Fruit fly (Drosophila melanogaster) whole organism, embryonic: ENCODE data around the gene CG44158.

ENCODE experiments used
- ATbp ChIP-seq: fragments of 200-800 bp; sonication (Bioruptor generic); optimal IDR thresholded peaks from 2 replicates; lab custom pipeline; 2017; ENCODE audit warnings: missing biosample characterization, mild to moderate bottlenecking, missing genetic modification characterization, missing genetic modification reagents
- Ada2b ChIP-seq: fragments of 200-800 bp; sonication (Bioruptor generic); IDR thresholded peaks from 2 replicates; pipeline ENCODE4 v1.3.6; 2022; ENCODE audit warnings: missing biosample characterization, missing genetic modification characterization
- BtbVII ChIP-seq: fragments of 200-800 bp; sonication (Bioruptor generic); optimal IDR thresholded peaks from 3 replicates; lab custom pipeline; 2017; ENCODE audit warnings: missing biosample characterization, mild to moderate bottlenecking, missing genetic modification characterization
- C15 ChIP-seq: fragments of 200-800 bp; sonication (Bioruptor generic); IDR thresholded peaks from 3 replicates; pipeline ENCODE4 v1.3.6; 2022; ENCODE audit warnings: missing biosample characterization, missing genetic modification characterization
- CG10321 ChIP-seq: fragments of 200-800 bp; sonication (Bioruptor generic); IDR thresholded peaks from 2 replicates; pipeline ENCODE4 v1.3.6; 2022; ENCODE audit warnings: missing biosample characterization, missing genetic modification characterization
- CG10431 ChIP-seq: fragments of 200-800 bp; sonication (Bioruptor generic); optimal IDR thresholded peaks from 3 replicates; lab custom pipeline; 2018; ENCODE audit warnings: missing biosample characterization, mild to moderate bottlenecking, missing genetic modification characterization
- CG13296 ChIP-seq: fragments of 200-800 bp; sonication (Bioruptor generic); optimal IDR thresholded peaks from 3 replicates; lab custom pipeline; 2018; ENCODE audit warnings: missing biosample characterization, mild to moderate bottlenecking, missing genetic modification characterization
- CG14014 ChIP-seq: fragments of 200-800 bp; sonication (Bioruptor generic); IDR thresholded peaks from 2 replicates; pipeline ENCODE4 v1.3.6; 2022; ENCODE audit warnings: missing biosample characterization, missing genetic modification characterization
- CG14050 ChIP-seq: fragments of 200-800 bp; sonication (Bioruptor generic); IDR thresholded peaks from 3 replicates; pipeline ENCODE4 v1.3.6; 2022; ENCODE audit warnings: missing biosample characterization, missing genetic modification characterization
- CG17186 ChIP-seq: fragments of 200-800 bp; sonication (Bioruptor generic); optimal IDR thresholded peaks from 3 replicates; lab custom pipeline; 2017; ENCODE audit warnings: missing biosample characterization, missing genetic modification reagents, missing genetic modification characterization
- CG17912 ChIP-seq: fragments of 200-800 bp; sonication (Bioruptor generic); optimal IDR thresholded peaks from 2 replicates; lab custom pipeline; 2018; ENCODE audit warnings: missing biosample characterization, mild to moderate bottlenecking, missing genetic modification characterization
- CG18011 ChIP-seq: fragments of 200-800 bp; sonication (Bioruptor generic); optimal IDR thresholded peaks from 2 replicates; lab custom pipeline; 2017; ENCODE audit warnings: missing biosample characterization, missing genetic modification characterization, mild to moderate bottlenecking, moderate library complexity, missing genotype
- CG1832 ChIP-seq: fragments of 200-800 bp; sonication (Bioruptor generic); optimal IDR thresholded peaks from 2 replicates; lab custom pipeline; 2017; ENCODE audit warnings: missing biosample characterization, mild to moderate bottlenecking, missing genetic modification characterization, inconsistent platforms
- CG18619 ChIP-seq: fragments of 200-800 bp; sonication (Bioruptor generic); optimal IDR thresholded peaks from 3 replicates; lab custom pipeline; 2017; ENCODE audit warnings: missing biosample characterization, mild to moderate bottlenecking, missing genetic modification characterization
- CG18764 ChIP-seq: fragments of 200-800 bp; sonication (Bioruptor generic); optimal IDR thresholded peaks from 3 replicates; lab custom pipeline; 2016; ENCODE audit warnings: missing biosample characterization, missing genetic modification characterization
- CG2116 ChIP-seq: fragments of 200-800 bp; sonication (Bioruptor generic); optimal IDR thresholded peaks from 3 replicates; lab custom pipeline; 2018; ENCODE audit warnings: missing biosample characterization, mild to moderate bottlenecking, missing genetic modification characterization
- CG31388 ChIP-seq: fragments of 200-800 bp; sonication (Bioruptor generic); optimal IDR thresholded peaks from 2 replicates; lab custom pipeline; 2016; ENCODE audit warnings: missing biosample characterization, missing genetic modification characterization
- CG34422 ChIP-seq: fragments of 200-800 bp; sonication (Bioruptor generic); IDR thresholded peaks from 3 replicates; pipeline ENCODE4 v1.3.6; 2022; ENCODE audit warnings: missing biosample characterization, missing genetic modification characterization
- CG6791 ChIP-seq: fragments of 200-800 bp; sonication (Bioruptor generic); IDR thresholded peaks from 3 replicates; pipeline ENCODE4 v1.3.6; 2022; ENCODE audit warnings: missing biosample characterization, missing genetic modification characterization; ENCODE audit not compliant: partially characterized antibody
- CG7839 ChIP-seq: fragments of 200-800 bp; sonication (Bioruptor generic); optimal IDR thresholded peaks from 3 replicates; lab custom pipeline; 2018; ENCODE audit warnings: missing biosample characterization, mild to moderate bottlenecking, missing genetic modification characterization, moderate library complexity
- CG7987 ChIP-seq: fragments of 200-800 bp; sonication (Bioruptor generic); optimal IDR thresholded peaks from 2 replicates; lab custom pipeline; 2018; ENCODE audit warnings: missing biosample characterization, mild to moderate bottlenecking, missing genetic modification characterization, moderate library complexity
- CG9932 ChIP-seq: fragments of 200-800 bp; sonication (Bioruptor generic); IDR thresholded peaks from 2 replicates; pipeline ENCODE4 v1.3.6; 2022; ENCODE audit warnings: missing biosample characterization, missing genetic modification characterization
- Dfd ChIP-seq, 2 experiments: fragments of >200 bp; optimal IDR thresholded peaks; 2 replicates each; lab custom pipeline; 2017; ENCODE audit warnings: missing biosample characterization in 2 of 2, missing genetic modification characterization in 2 of 2
- E2f1 ChIP-seq: fragments of 200-800 bp; sonication (Bioruptor generic); IDR thresholded peaks from 2 replicates; pipeline ENCODE4 v1.3.6; 2022; ENCODE audit warnings: missing biosample characterization, missing genetic modification characterization
- Gsc ChIP-seq: fragments of 200-800 bp; sonication (Bioruptor generic); IDR thresholded peaks from 2 replicates; pipeline ENCODE4 v1.3.6; 2022; ENCODE audit warnings: missing biosample characterization, missing genetic modification characterization
- HLH3B ChIP-seq: fragments of 200-800 bp; sonication (Bioruptor generic); IDR thresholded peaks from 2 replicates; pipeline ENCODE4 v1.3.6; 2022; ENCODE audit warnings: missing biosample characterization, missing genetic modification characterization
- Opbp ChIP-seq: fragments of 200-800 bp; sonication (Bioruptor generic); IDR thresholded peaks from 3 replicates; pipeline ENCODE4 v1.3.6; 2022; ENCODE audit warnings: missing biosample characterization, missing genetic modification characterization; ENCODE audit not compliant: partially characterized antibody
- Ravus ChIP-seq: fragments of 200-800 bp; sonication (Bioruptor generic); IDR thresholded peaks from 2 replicates; pipeline ENCODE4 v1.3.6; 2022; ENCODE audit warnings: missing biosample characterization, missing genetic modification characterization
- Six4 ChIP-seq: fragments of 200-800 bp; sonication (Bioruptor generic); optimal IDR thresholded peaks from 2 replicates; lab custom pipeline; 2016; ENCODE audit warnings: missing biosample characterization, missing genetic modification characterization
- ase ChIP-seq: fragments of 200-800 bp; sonication (Bioruptor generic); IDR thresholded peaks from 3 replicates; pipeline ENCODE4 v1.3.6; 2022; ENCODE audit warnings: missing biosample characterization, missing genetic modification characterization
- bab2 ChIP-seq: fragments of 200-800 bp; sonication (Bioruptor generic); optimal IDR thresholded peaks from 2 replicates; lab custom pipeline; 2016; ENCODE audit warnings: missing biosample characterization, missing genetic modification characterization
- chinmo ChIP-seq: fragments of 200-800 bp; sonication (Bioruptor generic); IDR thresholded peaks from 4 replicates; pipeline ENCODE4 v1.3.6; 2022; ENCODE audit warnings: missing biosample characterization, missing genetic modification characterization; ENCODE audit not compliant: partially characterized antibody
- corto ChIP-seq: fragments of 200-800 bp; sonication (Bioruptor generic); optimal IDR thresholded peaks from 2 replicates; lab custom pipeline; 2016; ENCODE audit warnings: missing biosample characterization, mild to moderate bottlenecking, missing genetic modification characterization, moderate library complexity
- crc ChIP-seq: fragments of 200-800 bp; sonication (Bioruptor generic); optimal IDR thresholded peaks from 2 replicates; lab custom pipeline; 2016; ENCODE audit warnings: missing biosample characterization, missing genetic modification characterization
- fu2 ChIP-seq: fragments of 200-800 bp; sonication (Bioruptor generic); optimal IDR thresholded peaks from 2 replicates; lab custom pipeline; 2016; ENCODE audit warnings: missing biosample characterization, missing genetic modification characterization
- gsb-n ChIP-seq: fragments of 200-800 bp; sonication (Bioruptor generic); optimal IDR thresholded peaks from 3 replicates; lab custom pipeline; 2018; ENCODE audit warnings: missing biosample characterization, mild to moderate bottlenecking, missing genetic modification characterization
- ham ChIP-seq: fragments of 200-800 bp; sonication (Bioruptor generic); IDR thresholded peaks from 2 replicates; pipeline ENCODE4 v1.3.6; 2022; ENCODE audit warnings: missing biosample characterization, missing genetic modification characterization
- her ChIP-seq: fragments of 200-800 bp; sonication (Bioruptor generic); optimal IDR thresholded peaks from 2 replicates; lab custom pipeline; 2016; ENCODE audit warnings: missing biosample characterization, missing genetic modification characterization
- inv ChIP-seq: fragments of 200-800 bp; sonication (Bioruptor generic); IDR thresholded peaks from 2 replicates; pipeline ENCODE4 v1.3.6; 2022; ENCODE audit warnings: missing biosample characterization, missing genetic modification characterization; ENCODE audit not compliant: partially characterized antibody
- lmd ChIP-seq: fragments of 200-800 bp; sonication (Bioruptor generic); IDR thresholded peaks from 2 replicates; pipeline ENCODE4 v1.3.6; 2022; ENCODE audit warnings: missing biosample characterization, missing genetic modification characterization
- luna ChIP-seq: fragments of 200-800 bp; sonication (Bioruptor generic); optimal IDR thresholded peaks from 2 replicates; lab custom pipeline; 2016; ENCODE audit warnings: missing biosample characterization, missing genetic modification characterization
- mirr ChIP-seq: fragments of 200-800 bp; sonication (Bioruptor generic); optimal IDR thresholded peaks from 3 replicates; lab custom pipeline; 2018; ENCODE audit warnings: missing biosample characterization, mild to moderate bottlenecking, missing genetic modification characterization
- otp ChIP-seq: fragments of 200-800 bp; sonication (Bioruptor generic); IDR thresholded peaks from 3 replicates; pipeline ENCODE4, ENCODE4 v1.3.6; 2022; ENCODE audit warnings: missing biosample characterization, missing genetic modification characterization
- pan ChIP-seq, 4 experiments: fragments of >200 bp in 3 of 4; fragments of 200-800 bp in 1 of 4; sonication (Bioruptor generic) in 1 of 4; optimal IDR thresholded peaks in 3 of 4; IDR thresholded peaks in 1 of 4; 2 replicates each; pipeline versions ENCODE4 v1.3.6 to Lab custom; 2017 to 2022; ENCODE audit warnings: missing biosample characterization in 2 of 4, missing genetic modification characterization in 2 of 4, mixed read lengths in 1 of 4
- sob ChIP-seq: fragments of 200-800 bp; sonication (Bioruptor generic); IDR thresholded peaks from 2 replicates; pipeline ENCODE4 v1.3.6; 2022; ENCODE audit warnings: missing biosample characterization, missing genetic modification characterization
- sr ChIP-seq: fragments of 200-800 bp; sonication (Bioruptor generic); IDR thresholded peaks from 3 replicates; pipeline ENCODE4 v1.3.6; 2022; ENCODE audit warnings: missing biosample characterization, missing genetic modification characterization
- tll ChIP-seq, 2 experiments: fragments of 200-800 bp in 1 of 2; fragments of >200 bp in 1 of 2; sonication (Bioruptor generic) in 1 of 2; optimal IDR thresholded peaks; 2 replicates each; lab custom pipeline; 2017 to 2019; ENCODE audit warnings: missing biosample characterization in 2 of 2, missing genetic modification characterization in 2 of 2, mild to moderate bottlenecking in 1 of 2, moderate library complexity in 1 of 2
- tna ChIP-seq: fragments of 200-800 bp; sonication (Bioruptor generic); IDR thresholded peaks from 2 replicates; pipeline ENCODE4 v1.3.6; 2022; ENCODE audit warnings: missing biosample characterization, missing genetic modification characterization; ENCODE audit not compliant: partially characterized antibody
- trh ChIP-seq: fragments of 200-800 bp; sonication (Bioruptor generic); optimal IDR thresholded peaks from 2 replicates; lab custom pipeline; 2016; ENCODE audit warnings: missing biosample characterization, missing genetic modification characterization
- vnd ChIP-seq: fragments of 200-800 bp; sonication (Bioruptor generic); IDR thresholded peaks from 3 replicates; pipeline ENCODE4 v1.3.6; 2022; ENCODE audit warnings: missing biosample characterization, missing genetic modification characterization; ENCODE audit not compliant: partially characterized antibody

CG44158 gene

DNA sequence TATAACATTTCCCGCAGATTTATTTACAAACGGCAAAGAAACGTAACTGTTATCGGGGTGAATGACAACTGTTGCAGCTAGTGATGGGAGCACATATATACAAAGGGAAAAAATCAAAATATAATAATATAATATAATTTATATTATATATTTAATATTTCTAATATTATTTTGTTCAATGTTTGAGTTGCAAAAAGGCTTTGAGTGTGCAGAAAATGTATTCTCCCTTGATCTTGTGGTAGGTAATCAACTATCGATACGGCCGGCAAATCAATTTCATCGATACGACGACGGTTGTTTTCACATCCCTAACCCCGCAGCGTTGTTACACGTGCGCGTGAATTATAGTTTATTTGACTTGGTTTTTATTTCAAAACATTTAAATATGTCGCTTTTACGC, 14.9 kb downstream of the CG44158 start, which contains the start of the genes mTerf5 and Non3 (continued):
- TF ChIP-seq pan (optimal IDR thresholded peaks at IDR 0.05; lab: Kevin White, UChicago) (no peak), pan (GFP tag; optimal IDR thresholded peaks at IDR 0.05 in 1 of 2, IDR thresholded peaks at IDR 0.05 in 1 of 2) (peak in 1 of 2 experiments; percentile 60), Dfd (GFP tag; optimal IDR thresholded peaks at IDR 0.05; lab: Kevin White, UChicago) (no peak), CG34422 (GFP tag; lab: Robert Waterston, UW) (peak; percentile 77), CG9932 (GFP tag; lab: Robert Waterston, UW) (peak; percentile 73), ham (no peak), CG7839 (peak; percentile 63), crc (no peak), CG14050 (no peak), HLH3B (GFP tag; lab: Robert Waterston, UW) (no peak), sr (GFP tag; lab: Robert Waterston, UW) (no peak), ase (0 out of 3 replicates have a peak, but pooled peaks have one; percentile 30), trh (no peak), CG10431 (GFP tag; lab: Kevin White, UChicago) (no peak), CG18619 (peak; percentile 9), tll (GFP tag; optimal IDR thresholded peaks at IDR 0.05; lab: Kevin White, UChicago) (no peak), otp (GFP tag; lab: Robert Waterston, UW) (no peak), inv (peak; percentile 85), fu2 (GFP tag; lab: Kevin White, UChicago) (no peak), vnd (GFP tag; lab: Robert Waterston, UW) (peak; percentile 86), CG10321 (GFP tag; lab: Robert Waterston, UW) (no peak), CG2116 (peak; percentile 88), CG7987 (GFP tag; lab: Kevin White, UChicago) (peak; percentile 9), Ravus (GFP tag; lab: Robert Waterston, UW) (no peak; the same call in 1 of the 2 replicates), CG6791 (GFP tag; lab: Robert Waterston, UW) (peak; percentile 78), CG13296 (GFP tag; lab: Kevin White, UChicago) (peak; percentile 68), CG31388 (GFP tag; lab: Kevin White, UChicago) (peak; percentile 10), CG17912 (GFP tag; lab: Kevin White, UChicago) (peak; percentile 22), bab2 (GFP tag; lab: Kevin White, UChicago) (peak; percentile 38), her (GFP tag; lab: Kevin White, UChicago) (no peak), mirr (GFP tag; lab: Kevin White, UChicago) (no peak), BtbVII (GFP tag; lab: Kevin White, UChicago) (no peak), chinmo (peak; percentile 91; the same call in 3 of the 4 replicates), CG17186 (GFP tag; lab: Kevin White, UChicago) (peak; percentile 33), Six4 (GFP tag; lab: Kevin White, UChicago) (peak; percentile 51), CG18011 (peak; percentile 6), gsb-n (tag; lab: Kevin White, UChicago) (peak; percentile 58), tna (GFP tag; lab: Robert Waterston, UW) (peak; percentile 52; the same call in 1 of the 2 replicates), Opbp (GFP tag; lab: Robert Waterston, UW) (peak; percentile 82), CG1832 (GFP tag; lab: Kevin White, UChicago) (no peak), CG14014 (no peak), Ada2b (GFP tag; lab: Robert Waterston, UW) (peak; percentile 58), CG18764 (GFP tag; lab: Kevin White, UChicago) (peak; percentile 47), luna (GFP tag; lab: Kevin White, UChicago) (no peak), corto (GFP tag; lab: Kevin White, UChicago) (no peak), ATbp (peak; percentile 28), C15 (no peak), E2f1 (GFP tag; lab: Robert Waterston, UW) (peak; percentile 11; the same call in 1 of the 2 replicates), Gsc (no peak), lmd (GFP tag; lab: Robert Waterston, UW) (peak; percentile 37; the same call in 1 of the 2 replicates), sob (peak; percentile 25; the same call in 1 of the 2 replicates)
